Worm (Caenorhabditis elegans) whole organism, young adult: ENCODE measurements around the gene srz-1.

Experiments
- ama-1 ChIP-seq, 3 experiments: fragments of 150-350 bp in 1 of 3; sonication (generic microtip) in 2 of 3; optimal IDR thresholded peaks; 2 replicates each; lab custom pipeline; 2014 to 2018; ENCODE audit warnings: missing biosample characterization in 2 of 3, missing genetic modification characterization in 2 of 3, missing genetic modification reagents in 2 of 3
- madf-8 ChIP-seq: fragments of 200-800 bp; sonication (Bioruptor generic); conservative IDR thresholded peaks from 2 replicates; pipeline ENCODE4 v1.3.6; 2022; ENCODE audit warnings: missing genetic modification reagents, missing genetic modification characterization, missing compliant biosample characterization

ce11 chrV:16640366-16640765, 35.3 kb upstream of the srz-1 start:
- TF ChIP-seq madf-8 (no peak), ama-1 (optimal IDR thresholded peaks at IDR 0.05; lab: Kevin White, UChicago) (no peak), ama-1 (GFP tag; optimal IDR thresholded peaks at IDR 0.05; lab: Kevin White, UChicago) (no peak)
